Fruit fly (Drosophila melanogaster): ENCODE measurements around the gene CG16890.

CG16890 gene

DNA sequence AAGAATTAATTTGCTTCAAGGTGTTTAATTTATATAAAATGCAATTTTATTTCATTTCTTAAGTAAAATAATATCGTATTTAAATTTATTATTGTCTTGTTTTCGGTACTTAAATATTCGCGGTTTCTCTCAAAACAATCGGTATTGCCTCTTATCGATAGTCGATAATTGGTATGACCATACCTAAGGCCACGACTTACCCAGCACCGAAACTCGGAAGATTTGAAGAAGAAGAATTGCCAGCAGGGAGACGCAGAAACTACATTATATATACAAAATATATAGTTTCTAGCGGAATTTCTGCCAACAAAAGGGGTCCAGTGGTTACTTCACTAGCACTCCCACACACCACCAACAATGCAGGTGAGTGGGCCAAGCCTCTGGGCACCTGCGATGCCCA lies 13.3 kb downstream of the CG16890 start:
- no peak for TF ChIP-seq spab (GFP tag; optimal IDR thresholded peaks at IDR 0.05)
- TF ChIP-seq CG6276 (GFP tag; optimal IDR thresholded peaks at IDR 0.05): peak; percentile 88

DNA sequence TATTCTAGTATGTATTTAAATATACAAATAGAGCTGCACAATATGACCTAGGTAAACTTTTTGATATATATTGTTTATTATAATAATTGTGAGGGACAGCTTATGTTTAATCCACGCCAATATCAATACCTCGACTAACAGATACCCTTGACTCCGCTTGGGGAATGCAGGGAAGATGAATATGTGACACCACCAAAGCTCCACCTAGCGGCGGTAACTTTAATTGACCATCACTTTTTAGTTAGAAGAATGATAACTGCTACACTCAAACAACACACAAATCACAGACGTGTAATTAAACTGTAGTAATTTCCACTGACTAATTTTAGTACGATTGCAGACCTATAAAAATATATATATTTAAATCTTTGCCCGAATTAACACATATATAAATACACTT lies 21.0 kb downstream of the CG16890 start:
- TF ChIP-seq pdm3 (GFP tag; optimal IDR thresholded peaks at IDR 0.05): no peak
- TF ChIP-seq salr (GFP tag; optimal IDR thresholded peaks at IDR 0.05): no peak
- no peak for TF ChIP-seq Eip93F (GFP tag; optimal IDR thresholded peaks at IDR 0.05)
- TF ChIP-seq OdsH (GFP tag; optimal IDR thresholded peaks at IDR 0.05): no peak
- TF ChIP-seq Smox (GFP tag; optimal IDR thresholded peaks at IDR 0.05): no peak
- no peak for TF ChIP-seq CG6808 (GFP tag; optimal IDR thresholded peaks at IDR 0.05)

DNA sequence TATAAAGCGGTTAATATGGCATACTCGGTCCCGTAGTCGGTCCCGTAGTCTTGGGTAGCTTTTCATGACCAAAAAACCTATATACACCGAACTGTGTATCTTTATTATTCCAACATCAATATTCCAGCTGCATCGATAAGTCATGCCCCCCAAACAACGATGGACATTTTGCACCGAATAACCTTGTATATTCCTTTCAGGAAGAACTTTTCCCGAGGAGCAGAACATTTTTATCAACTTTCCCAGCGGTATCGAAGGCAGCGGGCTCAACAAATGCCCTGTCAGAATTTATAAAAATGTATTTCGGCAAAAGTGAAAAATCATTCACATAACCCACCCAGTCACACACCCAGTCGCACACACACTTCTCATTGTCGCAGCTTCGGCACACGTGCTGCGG lies 37.5 kb downstream of the CG16890 start, which contains the start of gene TM9SF4:
Gene TM9SF4, plus strand, starts transcription at position 301 of the 400 bp plus-strand sequence.
- no peak for TF ChIP-seq CG6276 (GFP tag; optimal IDR thresholded peaks at IDR 0.05)
- TF ChIP-seq eg (GFP tag; IDR thresholded peaks at IDR 0.05): no peak

DNA sequence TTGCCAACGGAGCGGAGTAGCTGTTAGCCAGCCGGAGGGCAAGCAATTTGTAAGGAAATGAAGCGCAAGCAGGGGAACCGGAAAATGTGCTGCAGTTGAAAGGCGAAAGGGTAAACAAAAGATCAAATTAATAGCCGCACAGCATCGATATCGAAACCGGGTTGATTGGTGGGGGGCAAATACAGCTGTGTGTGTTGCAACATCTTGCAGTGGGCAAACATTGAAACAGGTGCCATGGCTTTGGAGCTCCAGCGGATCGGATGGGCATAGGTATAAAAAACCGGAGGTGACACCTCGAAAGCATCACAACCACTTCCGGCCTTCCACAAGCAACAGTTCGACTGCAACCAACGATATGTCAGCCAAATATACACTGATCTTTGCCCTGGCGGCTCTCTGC lies 48.3 kb downstream of the CG16890 start, which contains the start of gene nur:
Gene nur, plus strand, starts transcription at position 301 of the 400 bp plus-strand sequence.
- TF ChIP-seq fkh (GFP tag; optimal IDR thresholded peaks at IDR 0.05) (no peak), Sox15 (GFP tag; optimal IDR thresholded peaks at IDR 0.05) (no peak), CG32006 (GFP tag; optimal IDR thresholded peaks at IDR 0.05) (no peak), dsx (GFP tag; optimal IDR thresholded peaks at IDR 0.05; ENCODE audit: poor library complexity, severe bottlenecking) (no peak), Hr39 (GFP tag; optimal IDR thresholded peaks at IDR 0.05) (no peak), Sox102F (GFP tag; optimal IDR thresholded peaks at IDR 0.05) (no peak), dac (GFP tag; optimal IDR thresholded peaks at IDR 0.05) (no peak), CG6163 (GFP tag; IDR thresholded peaks at IDR 0.05) (no peak), Blimp-1 (GFP tag; optimal IDR thresholded peaks at IDR 0.05) (no peak), pdm3 (GFP tag; optimal IDR thresholded peaks at IDR 0.05) (no peak), CG8319 (GFP tag; optimal IDR thresholded peaks at IDR 0.05) (no peak), Smox (GFP tag; optimal IDR thresholded peaks at IDR 0.05) (no peak), Eip78C (GFP tag) (no peak), CG7368 (GFP tag; optimal IDR thresholded peaks at IDR 0.05) (no peak), net (GFP tag; optimal IDR thresholded peaks at IDR 0.05) (no peak), Gug (GFP tag; IDR thresholded peaks at IDR 0.05) (no peak)

DNA sequence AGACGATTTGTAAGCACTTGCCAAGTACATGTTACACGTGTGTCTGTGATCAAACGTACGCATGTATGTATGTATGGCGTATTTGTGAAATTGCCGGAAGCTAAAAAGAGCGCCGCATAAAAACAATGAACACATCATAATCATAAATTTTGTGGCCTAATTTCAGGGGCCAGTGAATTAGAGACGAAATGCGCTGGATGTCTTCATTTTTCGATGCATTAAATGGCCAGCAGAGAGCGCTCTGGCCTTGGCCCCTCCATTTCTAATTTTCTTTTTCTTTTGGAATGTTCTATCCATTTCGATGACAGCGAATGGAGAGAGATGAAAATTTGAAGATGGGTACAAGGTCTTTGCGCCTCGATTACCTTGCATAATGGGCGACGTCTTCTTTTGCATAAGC lies 51.9 kb downstream of the CG16890 start:
- TF ChIP-seq CG6854 (GFP tag; optimal IDR thresholded peaks at IDR 0.05) (no peak), CG32006 (GFP tag; optimal IDR thresholded peaks at IDR 0.05) (no peak), vri (GFP tag; optimal IDR thresholded peaks at IDR 0.05) (no peak), CG3032 (tag; optimal IDR thresholded peaks at IDR 0.05) (no peak), fd85E (GFP tag; optimal IDR thresholded peaks at IDR 0.05) (no peak), svp (GFP tag) (no peak), CG34406 (GFP tag; optimal IDR thresholded peaks at IDR 0.05) (no peak), CG4318 (GFP tag; optimal IDR thresholded peaks at IDR 0.05) (no peak), CG16779 (tag; optimal IDR thresholded peaks at IDR 0.05) (no peak), Hr39 (GFP tag; optimal IDR thresholded peaks at IDR 0.05) (no peak), Ets96B (tag; optimal IDR thresholded peaks at IDR 0.05) (no peak), Sox14 (GFP tag; optimal IDR thresholded peaks at IDR 0.05) (no peak)

Data from whole organism, prepupa.